Worm (Caenorhabditis elegans) whole organism, early embryonic: ENCODE data around the gene F14H3.3.
"Not testable (repeated sequence)": the region's sequence is repeated elsewhere in the genome, so short reads cannot be mapped to it uniquely, and the experiment has no call there.

Experiments
- ets-7 ChIP-seq: sonication (generic microtip); optimal IDR thresholded peaks from 2 replicates; lab custom pipeline; 2016; ENCODE audit warnings: missing genotype, missing genetic modification characterization, missing compliant biosample characterization
- hnd-1 ChIP-seq: sonication (generic microtip); optimal IDR thresholded peaks from 2 replicates; lab custom pipeline; 2016; ENCODE audit warnings: missing genetic modification characterization, missing compliant biosample characterization

DNA sequence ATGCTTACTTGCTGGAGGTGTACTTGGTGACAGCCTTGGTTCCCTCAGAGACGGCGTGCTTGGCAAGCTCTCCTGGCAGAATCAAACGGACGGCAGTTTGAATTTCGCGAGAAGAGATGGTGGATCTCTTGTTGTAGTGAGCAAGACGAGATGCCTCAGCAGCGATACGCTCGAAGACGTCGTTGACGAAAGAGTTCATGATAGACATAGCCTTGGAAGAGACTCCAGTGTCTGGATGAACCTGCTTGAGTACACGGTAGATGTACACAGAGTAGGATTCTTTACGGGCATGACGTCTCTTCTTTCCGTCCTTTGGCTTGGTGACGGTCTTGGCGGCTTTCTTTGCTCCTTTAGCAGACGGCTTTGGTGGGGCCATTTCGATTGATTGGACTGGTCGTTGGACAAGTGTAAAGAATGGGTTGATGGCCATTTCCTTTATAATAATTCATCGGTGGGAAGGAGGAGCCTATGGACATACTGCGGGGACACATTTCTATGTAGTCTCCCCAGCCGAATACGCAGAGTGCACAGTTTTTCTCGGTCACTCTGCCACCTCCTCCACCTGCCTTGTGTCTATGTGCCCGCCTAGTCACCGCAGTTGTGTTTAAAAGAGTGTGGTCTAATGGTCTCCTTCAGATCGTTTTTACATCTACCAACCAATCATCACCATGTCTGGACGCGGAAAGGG, 13.0 kb downstream of the F14H3.3 start, which contains the start of the genes his-4 and his-3:
- not testable (repeated sequence) for TF ChIP-seq ets-7, hnd-1 (tag; lab: Kevin White, UChicago)
